Fruit fly (Drosophila melanogaster) whole organism, embryonic: Measurements from ENCODE around the gene CG5445.

Experiments used
- Antp ChIP-seq: fragments of 200-800 bp; sonication (Bioruptor generic); optimal IDR thresholded peaks from 3 replicates; lab custom pipeline; 2016; ENCODE audit warnings: missing biosample characterization, missing genetic modification characterization
- Bteb2 ChIP-seq: fragments of 200-800 bp; sonication (Bioruptor generic); optimal IDR thresholded peaks from 2 replicates; lab custom pipeline; 2016; ENCODE audit warnings: missing biosample characterization, missing genetic modification characterization
- CG10147 ChIP-seq: fragments of 200-800 bp; sonication (Bioruptor generic); optimal IDR thresholded peaks from 2 replicates; lab custom pipeline; 2019; ENCODE audit warnings: missing biosample characterization, mild to moderate bottlenecking, missing genetic modification characterization, moderate library complexity
- CG10959 ChIP-seq: fragments of 200-800 bp; sonication (Bioruptor generic); IDR thresholded peaks from 2 replicates; pipeline ENCODE4 v1.3.6; 2022; ENCODE audit warnings: missing biosample characterization, missing genetic modification characterization
- CG11560 ChIP-seq: fragments of 200-800 bp; sonication (Bioruptor generic); IDR thresholded peaks from 3 replicates; pipeline ENCODE4 v1.3.6; 2022; ENCODE audit warnings: missing biosample characterization, missing genetic modification characterization
- CG12071 ChIP-seq: fragments of 200-800 bp; sonication (Bioruptor generic); optimal IDR thresholded peaks from 3 replicates; lab custom pipeline; 2018; ENCODE audit warnings: missing biosample characterization, mild to moderate bottlenecking, missing genetic modification characterization
- CG13123 ChIP-seq: fragments of 200-800 bp; sonication (Bioruptor generic); optimal IDR thresholded peaks from 2 replicates; lab custom pipeline; 2016; ENCODE audit warnings: missing biosample characterization, missing genetic modification characterization
- CG13775 ChIP-seq: fragments of 200-800 bp; sonication (Bioruptor generic); optimal IDR thresholded peaks from 3 replicates; lab custom pipeline; 2017; ENCODE audit warnings: missing biosample characterization, mild to moderate bottlenecking, missing genetic modification characterization
- CG17829 ChIP-seq: fragments of 200-800 bp; optimal IDR thresholded peaks from 2 replicates; lab custom pipeline; 2019; ENCODE audit warnings: missing biosample characterization, mild to moderate bottlenecking, missing genetic modification characterization, moderate library complexity
- CG2678 ChIP-seq: fragments of 200-800 bp; sonication (Bioruptor generic); optimal IDR thresholded peaks from 3 replicates; lab custom pipeline; 2019; ENCODE audit warnings: missing biosample characterization, mild to moderate bottlenecking, missing genetic modification characterization, moderate library complexity
- CG31224 ChIP-seq: fragments of 200-800 bp; sonication (Bioruptor generic); IDR thresholded peaks from 2 replicates; pipeline ENCODE4 v1.3.6; 2022; ENCODE audit warnings: missing biosample characterization, missing genetic modification characterization
- CG3995 ChIP-seq: fragments of 200-800 bp; sonication (Bioruptor generic); optimal IDR thresholded peaks from 3 replicates; lab custom pipeline; 2016; ENCODE audit warnings: missing biosample characterization, missing genetic modification characterization
- CG4282 ChIP-seq: fragments of 200-800 bp; sonication (Bioruptor generic); optimal IDR thresholded peaks from 2 replicates; lab custom pipeline; 2016; ENCODE audit warnings: missing biosample characterization, missing genetic modification characterization
- CG4730 ChIP-seq: fragments of 200-800 bp; sonication (Bioruptor generic); IDR thresholded peaks from 2 replicates; pipeline ENCODE4 v1.3.6; 2022; ENCODE audit warnings: missing biosample characterization, missing genetic modification characterization
- CG6765 ChIP-seq: fragments of 200-800 bp; sonication (Bioruptor generic); optimal IDR thresholded peaks from 3 replicates; lab custom pipeline; 2017; ENCODE audit warnings: missing biosample characterization, mild to moderate bottlenecking, missing genetic modification characterization
- Dref ChIP-seq: fragments of 200-800 bp; sonication (Bioruptor generic); IDR thresholded peaks from 2 replicates; pipeline ENCODE4 v1.3.6; 2022; ENCODE audit warnings: missing biosample characterization, missing genetic modification characterization
- ERR ChIP-seq: fragments of 200-800 bp; sonication (Bioruptor generic); optimal IDR thresholded peaks from 2 replicates; lab custom pipeline; 2016; ENCODE audit warnings: missing biosample characterization, missing genetic modification characterization
- Elba2 ChIP-seq: fragments of 200-800 bp; sonication (Bioruptor generic); optimal IDR thresholded peaks from 3 replicates; lab custom pipeline; 2016; ENCODE audit warnings: missing biosample characterization, missing genetic modification characterization
- Fer2 ChIP-seq: fragments of 200-800 bp; sonication (Bioruptor generic); optimal IDR thresholded peaks from 2 replicates; lab custom pipeline; 2018; ENCODE audit warnings: missing biosample characterization, mild to moderate bottlenecking, missing genetic modification characterization, moderate library complexity
- GATAe ChIP-seq: fragments of 200-800 bp; sonication (Bioruptor generic); conservative IDR thresholded peaks from 2 replicates; pipeline ENCODE4 v1.3.6; 2022; ENCODE audit warnings: missing biosample characterization, missing genetic modification characterization
- HLH4C ChIP-seq: fragments of 200-800 bp; sonication (Bioruptor generic); IDR thresholded peaks from 3 replicates; pipeline ENCODE4 v1.3.6; 2022; ENCODE audit warnings: missing biosample characterization, missing genetic modification characterization; ENCODE audit not compliant: partially characterized antibody
- Hr3 ChIP-seq: fragments of 200-800 bp; sonication (Bioruptor generic); optimal IDR thresholded peaks from 3 replicates; lab custom pipeline; 2016; ENCODE audit warnings: missing biosample characterization, missing genetic modification characterization
- Lim3 ChIP-seq: fragments of 200-800 bp; sonication (Bioruptor generic); IDR thresholded peaks from 2 replicates; pipeline ENCODE4 v1.3.6; 2022; ENCODE audit warnings: missing biosample characterization, missing genetic modification characterization
- Meics ChIP-seq: fragments of 200-800 bp; sonication (Bioruptor generic); optimal IDR thresholded peaks from 2 replicates; lab custom pipeline; 2017; ENCODE audit warnings: missing biosample characterization, mild to moderate bottlenecking, missing genetic modification characterization
- Mrtf ChIP-seq: fragments of 200-800 bp; sonication (Bioruptor generic); IDR thresholded peaks from 3 replicates; pipeline ENCODE4 v1.3.6; 2022; ENCODE audit warnings: missing biosample characterization, missing genetic modification characterization
- Nf-YC ChIP-seq: fragments of 200-800 bp; optimal IDR thresholded peaks from 3 replicates; lab custom pipeline; 2019; ENCODE audit warnings: missing biosample characterization, mild to moderate bottlenecking, missing genetic modification characterization, moderate library complexity
- ase ChIP-seq: fragments of 200-800 bp; sonication (Bioruptor generic); IDR thresholded peaks from 3 replicates; pipeline ENCODE4 v1.3.6; 2022; ENCODE audit warnings: missing biosample characterization, missing genetic modification characterization
- bbx ChIP-seq: fragments of 200-800 bp; sonication (Bioruptor generic); IDR thresholded peaks from 2 replicates; pipeline ENCODE4 v1.3.6; 2022; ENCODE audit warnings: missing biosample characterization, missing genetic modification characterization; ENCODE audit not compliant: partially characterized antibody
- bcd ChIP-seq: fragments of 200-800 bp; sonication (Bioruptor generic); optimal IDR thresholded peaks from 2 replicates; lab custom pipeline; 2017; ENCODE audit warnings: missing biosample characterization, mild to moderate bottlenecking, missing genetic modification characterization
- bigmax ChIP-seq: fragments of 200-800 bp; sonication (Bioruptor generic); optimal IDR thresholded peaks from 2 replicates; lab custom pipeline; 2018; ENCODE audit warnings: missing biosample characterization, mild to moderate bottlenecking, missing genetic modification characterization
- cato ChIP-seq: fragments of 200-800 bp; sonication (Bioruptor generic); optimal IDR thresholded peaks from 2 replicates; lab custom pipeline; 2016; ENCODE audit warnings: missing biosample characterization, missing genetic modification characterization, borderline replicate concordance
- chinmo ChIP-seq: fragments of 200-800 bp; sonication (Bioruptor generic); IDR thresholded peaks from 4 replicates; pipeline ENCODE4 v1.3.6; 2022; ENCODE audit warnings: missing biosample characterization, missing genetic modification characterization; ENCODE audit not compliant: partially characterized antibody
- chn ChIP-seq: fragments of 200-800 bp; sonication (Bioruptor generic); optimal IDR thresholded peaks from 2 replicates; lab custom pipeline; 2016; ENCODE audit warnings: missing biosample characterization, missing genetic modification characterization
- crol ChIP-seq: fragments of 200-800 bp; sonication (Bioruptor generic); IDR thresholded peaks from 2 replicates; pipeline ENCODE4 v1.3.6; 2022; ENCODE audit warnings: missing biosample characterization, missing genetic modification characterization
- dan ChIP-seq: fragments of 200-800 bp; sonication (Bioruptor generic); IDR thresholded peaks from 2 replicates; pipeline ENCODE4 v1.3.6; 2022; ENCODE audit warnings: missing biosample characterization, missing genetic modification characterization
- disco-r ChIP-seq: fragments of 200-800 bp; sonication (Bioruptor generic); optimal IDR thresholded peaks from 2 replicates; lab custom pipeline; 2016; ENCODE audit warnings: missing biosample characterization, missing genetic modification characterization
- en ChIP-seq: fragments of 200-800 bp; sonication (Bioruptor generic); optimal IDR thresholded peaks from 2 replicates; lab custom pipeline; 2016; ENCODE audit warnings: missing biosample characterization, missing genetic modification characterization
- fu2 ChIP-seq: fragments of 200-800 bp; sonication (Bioruptor generic); optimal IDR thresholded peaks from 2 replicates; lab custom pipeline; 2016; ENCODE audit warnings: missing biosample characterization, missing genetic modification characterization
- grn ChIP-seq: fragments of 200-800 bp; sonication (Bioruptor generic); optimal IDR thresholded peaks from 3 replicates; lab custom pipeline; 2017; ENCODE audit warnings: missing biosample characterization, missing genetic modification characterization
- kah ChIP-seq: fragments of 200-800 bp; sonication (Bioruptor generic); optimal IDR thresholded peaks from 2 replicates; lab custom pipeline; 2018; ENCODE audit warnings: missing biosample characterization, mild to moderate bottlenecking, missing genetic modification characterization
- mam ChIP-seq: fragments of 200-800 bp; sonication (Bioruptor generic); optimal IDR thresholded peaks from 3 replicates; lab custom pipeline; 2016; ENCODE audit warnings: missing biosample characterization, missing genetic modification characterization
- p53 ChIP-seq: fragments of 200-800 bp; sonication (Bioruptor generic); optimal IDR thresholded peaks from 2 replicates; lab custom pipeline; 2016; ENCODE audit warnings: missing biosample characterization, missing genetic modification characterization
- pita ChIP-seq: fragments of 200-800 bp; sonication (Bioruptor generic); optimal IDR thresholded peaks from 2 replicates; lab custom pipeline; 2017; ENCODE audit warnings: missing biosample characterization, mild to moderate bottlenecking, missing genetic modification characterization
- ro ChIP-seq: fragments of 200-800 bp; sonication (Bioruptor generic); IDR thresholded peaks from 2 replicates; pipeline ENCODE4 v1.3.6; 2022; ENCODE audit warnings: missing biosample characterization, missing genetic modification characterization
- row ChIP-seq: fragments of 200-800 bp; sonication (Bioruptor generic); IDR thresholded peaks from 3 replicates; pipeline ENCODE4 v1.3.6; 2022; ENCODE audit warnings: missing biosample characterization, missing genetic modification characterization
- run ChIP-seq: fragments of 200-800 bp; sonication (Bioruptor generic); optimal IDR thresholded peaks from 3 replicates; lab custom pipeline; 2018; ENCODE audit warnings: missing biosample characterization, mild to moderate bottlenecking, missing genetic modification characterization
- salm ChIP-seq: fragments of 200-800 bp; sonication (Bioruptor generic); optimal IDR thresholded peaks from 2 replicates; lab custom pipeline; 2018; ENCODE audit warnings: missing biosample characterization, mild to moderate bottlenecking, missing genetic modification characterization
- seq ChIP-seq: fragments of 200-800 bp; sonication (Bioruptor generic); IDR thresholded peaks from 2 replicates; pipeline ENCODE4 v1.3.6; 2022; ENCODE audit warnings: missing biosample characterization, missing genetic modification characterization
- slp2 ChIP-seq: fragments of 200-800 bp; sonication (Bioruptor generic); optimal IDR thresholded peaks from 2 replicates; lab custom pipeline; 2016; ENCODE audit warnings: missing biosample characterization, missing genetic modification characterization
- toy ChIP-seq: fragments of 200-800 bp; sonication (Bioruptor generic); IDR thresholded peaks from 2 replicates; pipeline ENCODE4 v1.3.6; 2022; ENCODE audit warnings: missing biosample characterization, missing genetic modification characterization
- zen ChIP-seq: fragments of 200-800 bp; sonication (Bioruptor generic); optimal IDR thresholded peaks from 3 replicates; lab custom pipeline; 2018; ENCODE audit warnings: missing biosample characterization, mild to moderate bottlenecking, missing genetic modification characterization, moderate library complexity

The CG5445 gene

DNA sequence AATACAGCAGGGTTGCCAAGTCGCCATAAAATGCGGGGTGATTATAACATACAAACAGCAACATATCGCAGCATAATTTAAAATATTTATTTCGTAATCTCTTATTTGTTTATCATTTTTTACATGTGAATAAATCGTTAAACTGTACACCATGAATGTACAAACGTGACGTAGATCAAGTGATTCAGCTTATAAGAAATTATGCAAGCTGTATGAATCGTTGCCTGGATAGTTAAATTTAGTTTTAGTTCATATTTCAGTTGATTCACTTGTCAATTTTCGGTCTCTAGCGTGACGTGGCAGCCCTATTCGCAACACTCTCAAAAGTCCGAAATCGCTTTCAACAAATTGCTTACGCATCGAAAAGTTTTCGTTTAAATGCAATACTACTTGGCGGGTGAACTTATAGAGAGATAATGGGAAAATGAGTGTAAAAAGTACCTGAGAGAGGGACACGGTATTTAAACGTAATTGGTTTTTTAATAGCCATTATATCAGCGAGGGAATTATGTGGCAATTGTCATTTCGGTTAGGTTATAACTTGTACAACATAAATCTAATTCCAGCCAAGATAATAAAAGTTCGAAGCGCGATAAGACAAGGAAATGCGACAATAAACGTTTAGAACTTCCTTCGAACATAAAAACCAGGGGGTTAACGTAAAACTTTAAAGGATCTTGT, 9.9 kb downstream of the CG5445 start (continued):
- TF ChIP-seq CG13775 (GFP tag; lab: Kevin White, UChicago) = peak; percentile 53
- peak; percentile 79 for TF ChIP-seq row (GFP tag; lab: Robert Waterston, UW)
- TF ChIP-seq CG17829 (tag; lab: Kevin White, UChicago) = peak; percentile 60
- TF ChIP-seq Bteb2 (GFP tag; lab: Kevin White, UChicago) = peak; percentile 58
- TF ChIP-seq chinmo (GFP tag; lab: Robert Waterston, UW) = no peak
- TF ChIP-seq Hr3 (GFP tag; lab: Kevin White, UChicago) = peak; percentile 26
- no peak for TF ChIP-seq HLH4C (GFP tag; lab: Robert Waterston, UW)
- TF ChIP-seq cato (GFP tag; lab: Kevin White, UChicago) = no peak
- no peak for TF ChIP-seq dan
- TF ChIP-seq CG31224 (GFP tag; lab: Robert Waterston, UW) = no peak
- peak; percentile 70; the same call in 1 of the 2 replicates for TF ChIP-seq seq
- peak; percentile 28 for TF ChIP-seq Fer2
- TF ChIP-seq mam (GFP tag; lab: Kevin White, UChicago) = peak; percentile 63
- TF ChIP-seq p53 (GFP tag; lab: Kevin White, UChicago) = no peak
- TF ChIP-seq CG13123 (GFP tag; lab: Kevin White, UChicago) = peak; percentile 27
- peak; percentile 75 for TF ChIP-seq bcd (GFP tag; lab: Kevin White, UChicago)
- TF ChIP-seq grn (GFP tag; lab: Kevin White, UChicago) = no peak
- TF ChIP-seq bigmax (GFP tag; lab: Kevin White, UChicago) = no peak
- TF ChIP-seq salm (tag; lab: Kevin White, UChicago) = peak; percentile 58
- TF ChIP-seq chn (GFP tag; lab: Kevin White, UChicago) = peak; percentile 35
- peak; percentile 51 for TF ChIP-seq CG12071
- peak; percentile 50 for TF ChIP-seq kah (GFP tag; lab: Kevin White, UChicago)
- no peak for TF ChIP-seq disco-r (GFP tag; lab: Kevin White, UChicago)
- TF ChIP-seq CG2678 = peak; percentile 88
- peak; percentile 82 for TF ChIP-seq Meics (GFP tag; lab: Kevin White, UChicago)
- TF ChIP-seq Dref = no peak
- TF ChIP-seq CG6765 (GFP tag; lab: Kevin White, UChicago) = peak; percentile 34
- TF ChIP-seq slp2 = peak; percentile 33
- no peak for TF ChIP-seq toy (GFP tag; lab: Robert Waterston, UW)
- peak; percentile 45 for TF ChIP-seq run (tag; lab: Kevin White, UChicago)
- TF ChIP-seq CG3995 = peak; percentile 24
- TF ChIP-seq Nf-YC (tag; lab: Kevin White, UChicago) = peak; percentile 60
- TF ChIP-seq Elba2 (GFP tag; lab: Kevin White, UChicago) = no peak
- TF ChIP-seq ERR (GFP tag; lab: Kevin White, UChicago) = no peak
- no peak for TF ChIP-seq CG11560 (tag; lab: Robert Waterston, UW)
- peak; percentile 34 for TF ChIP-seq zen (tag; lab: Kevin White, UChicago)
- TF ChIP-seq fu2 (GFP tag; lab: Kevin White, UChicago) = peak; percentile 28
- no peak for TF ChIP-seq CG4282
- TF ChIP-seq ase (GFP tag; lab: Robert Waterston, UW) = 0 out of 3 replicates have a peak, but pooled peaks have one; percentile 33
- TF ChIP-seq Antp = peak; percentile 39
- no peak for TF ChIP-seq pita (GFP tag; lab: Kevin White, UChicago)
- TF ChIP-seq CG4730 (GFP tag; lab: Robert Waterston, UW) = no peak
- TF ChIP-seq Lim3 (GFP tag; lab: Robert Waterston, UW) = no peak
- no peak for TF ChIP-seq CG10959 (GFP tag; lab: Robert Waterston, UW)
- TF ChIP-seq bbx (GFP tag; lab: Robert Waterston, UW) = no peak
- no peak for TF ChIP-seq crol (GFP tag; lab: Robert Waterston, UW)
- TF ChIP-seq CG10147 (GFP tag; lab: Kevin White, UChicago) = peak; percentile 76
- no peak for TF ChIP-seq Mrtf (GFP tag; lab: Robert Waterston, UW)
- TF ChIP-seq GATAe (GFP tag; lab: Robert Waterston, UW) = no peak
- peak; percentile 14 for TF ChIP-seq en (GFP tag; lab: Kevin White, UChicago)
- TF ChIP-seq ro (GFP tag; lab: Robert Waterston, UW) = no peak
